Worm (Caenorhabditis elegans): ENCODE results near the gene dlc-3.

ce11 chrIV:16399776-16400368, 32.2 kb upstream of the dlc-3 start, which contains the start of gene Y65A5A.1:
- no peak for TF ChIP-seq nhr-111 (GFP tag; optimal IDR thresholded peaks at IDR 0.05)
- peak; percentile 73; the same call in 1 of the 2 replicates for TF ChIP-seq pha-4 (GFP tag; IDR thresholded peaks at IDR 0.05)
- TF ChIP-seq pha-4 (tag; optimal IDR thresholded peaks at IDR 0.05): no peak
- TF ChIP-seq nhr-11 (tag; optimal IDR thresholded peaks at IDR 0.05): no peak
- no peak for TF ChIP-seq ceh-82 (tag; optimal IDR thresholded peaks at IDR 0.05)
- no peak for TF ChIP-seq unc-130 (GFP tag; optimal IDR thresholded peaks at IDR 0.05)
- no peak for TF ChIP-seq pqm-1 (tag; optimal IDR thresholded peaks at IDR 0.05)
- no peak for TF ChIP-seq unc-62 (GFP tag; optimal IDR thresholded peaks at IDR 0.05 in 1 of 2)
- no peak for TF ChIP-seq unc-62 (tag; optimal IDR thresholded peaks at IDR 0.05)
- no peak for TF ChIP-seq R02D3.7 (tag; optimal IDR thresholded peaks at IDR 0.05)
- TF ChIP-seq fos-1 (tag; optimal IDR thresholded peaks at IDR 0.05): no peak
- TF ChIP-seq zfp-2 (tag; optimal IDR thresholded peaks at IDR 0.05): no peak

Measured in whole organism, L4 larva.